Worm (Caenorhabditis elegans) whole organism, late embryonic: ENCODE measurements around the gene str-185.

ENCODE experiments used
- K02D7.2 ChIP-seq: sonication (generic microtip); optimal IDR thresholded peaks from 2 replicates; lab custom pipeline; 2017; ENCODE audit warnings: mild to moderate bottlenecking, missing genetic modification characterization, missing compliant biosample characterization
- T23F11.4 ChIP-seq: fragments of 200-800 bp; sonication (Bioruptor generic); optimal IDR thresholded peaks from 2 replicates; lab custom pipeline; 2018; ENCODE audit warnings: mild to moderate bottlenecking, missing genetic modification characterization, missing compliant biosample characterization
- ahr-1 ChIP-seq: sonication (generic microtip); optimal IDR thresholded peaks from 2 replicates; lab custom pipeline; 2016; ENCODE audit warnings: missing genetic modification characterization, missing compliant biosample characterization
- ama-1 ChIP-seq: fragments of 150-350 bp; optimal IDR thresholded peaks from 2 replicates; lab custom pipeline; 2014
- dmd-4 ChIP-seq: sonication (generic microtip); optimal IDR thresholded peaks from 2 replicates; lab custom pipeline; 2016; ENCODE audit warnings: borderline replicate concordance, missing genetic modification characterization, missing compliant biosample characterization
- fkh-10 ChIP-seq: fragments of 150-350 bp; optimal IDR thresholded peaks from 2 replicates; lab custom pipeline; 2014; ENCODE audit warnings: missing biosample characterization, missing genetic modification reagents, missing genetic modification characterization
- gmeb-2 ChIP-seq: sonication (generic microtip); optimal IDR thresholded peaks from 2 replicates; lab custom pipeline; 2016; ENCODE audit warnings: missing genetic modification characterization, inconsistent platforms, missing compliant biosample characterization
- hlh-6 ChIP-seq: sonication (generic microtip); optimal IDR thresholded peaks from 2 replicates; lab custom pipeline; 2016; ENCODE audit warnings: missing genotype, missing genetic modification characterization, missing compliant biosample characterization
- lim-6 ChIP-seq: sonication (generic microtip); optimal IDR thresholded peaks from 2 replicates; lab custom pipeline; 2016; ENCODE audit warnings: missing genetic modification characterization, missing compliant biosample characterization
- mec-3 ChIP-seq: sonication (generic microtip); optimal IDR thresholded peaks from 2 replicates; lab custom pipeline; 2016; ENCODE audit warnings: borderline replicate concordance, missing genetic modification characterization, missing compliant biosample characterization
- nhr-11 ChIP-seq: fragments of 150-350 bp; optimal IDR thresholded peaks from 2 replicates; lab custom pipeline; 2014; ENCODE audit warnings: missing biosample characterization, missing genetic modification characterization
- pax-1 ChIP-seq: fragments of 150-350 bp; optimal IDR thresholded peaks from 2 replicates; lab custom pipeline; 2014; ENCODE audit warnings: missing biosample characterization, missing genetic modification characterization
- pha-4 ChIP-seq: fragments of 150-350 bp; optimal IDR thresholded peaks from 2 replicates; lab custom pipeline; 2018; ENCODE audit warnings: missing biosample characterization, missing genetic modification reagents, missing genetic modification characterization
- pqm-1 ChIP-seq: sonication (generic microtip); optimal IDR thresholded peaks from 2 replicates; lab custom pipeline; 2016; ENCODE audit warnings: missing genetic modification characterization, missing compliant biosample characterization

- TF ChIP-seq ahr-1 (no peak), hlh-6 (tag; lab: Kevin White, UChicago) (no peak), gmeb-2 (tag; lab: Kevin White, UChicago) (no peak), pqm-1 (tag; lab: Kevin White, UChicago) (no peak), pax-1 (tag; lab: Kevin White, UChicago) (no peak), fkh-10 (GFP tag; lab: Kevin White, UChicago) (no peak), T23F11.4 (GFP tag; lab: Kevin White, UChicago) (no peak), dmd-4 (tag; lab: Kevin White, UChicago) (no peak), ama-1 (lab: Kevin White, UChicago) (no peak), nhr-11 (tag; lab: Kevin White, UChicago) (no peak), K02D7.2 (tag; lab: Kevin White, UChicago) (no peak), lim-6 (no peak), mec-3 (tag; lab: Kevin White, UChicago) (no peak), pha-4 (tag; lab: Kevin White, UChicago) (no peak)
Observed at ce11 chrIV:4478612-4479011, 48.8 kb upstream of the str-185 start.
